Worm (Caenorhabditis elegans): ENCODE data around the gene msp-74.

DNA sequence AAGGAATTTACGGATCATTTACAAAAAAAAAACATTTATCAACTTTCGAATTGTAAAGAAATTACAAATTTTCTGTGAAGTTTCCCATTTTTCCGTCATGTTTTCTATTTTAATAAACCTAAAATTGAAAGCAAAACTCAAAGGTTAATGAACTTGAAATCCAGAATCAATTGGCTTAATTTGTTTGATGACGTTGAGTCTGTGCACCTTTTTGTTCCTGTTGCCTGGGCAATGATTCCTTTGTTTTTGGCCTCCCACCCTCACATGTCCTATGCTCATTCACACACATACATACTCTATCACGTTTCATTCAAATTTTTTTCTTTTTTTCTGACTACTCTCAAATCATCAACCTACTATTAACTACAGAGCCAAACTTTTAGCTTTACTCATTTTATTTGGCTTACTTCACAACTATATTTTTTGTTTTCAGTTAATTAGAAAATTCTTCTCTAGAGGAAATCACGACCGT lies 21.2 kb upstream of the msp-74 start, which contains the start of gene F58A6.2:
- no peak for TF ChIP-seq zag-1 (tag; optimal IDR thresholded peaks at IDR 0.05)
- TF ChIP-seq skn-1 (tag; optimal IDR thresholded peaks at IDR 0.05), result no peak
- TF ChIP-seq hmg-11 (tag; optimal IDR thresholded peaks at IDR 0.05), result no peak
- no peak for TF ChIP-seq nhr-76 (tag; optimal IDR thresholded peaks at IDR 0.05)
- TF ChIP-seq pha-4 (tag; optimal IDR thresholded peaks at IDR 0.05), result no peak
- TF ChIP-seq unc-39 (tag; optimal IDR thresholded peaks at IDR 0.05), result no peak
- TF ChIP-seq ama-1 (optimal IDR thresholded peaks at IDR 0.05), result no peak
- TF ChIP-seq nhr-77 (tag; optimal IDR thresholded peaks at IDR 0.05), result no peak
- no peak for TF ChIP-seq ceh-16 (tag; optimal IDR thresholded peaks at IDR 0.05)
- TF ChIP-seq R02D3.7 (tag; optimal IDR thresholded peaks at IDR 0.05), result no peak
- TF ChIP-seq fkh-10 (GFP tag; optimal IDR thresholded peaks at IDR 0.05), result no peak
- TF ChIP-seq mdl-1 (tag; optimal IDR thresholded peaks at IDR 0.05), result no peak
- no peak for TF ChIP-seq nfya-1 (tag; optimal IDR thresholded peaks at IDR 0.05; ENCODE audit: insufficient read depth)
- no peak for TF ChIP-seq fkh-2 (tag; optimal IDR thresholded peaks at IDR 0.05)
